Worm (Caenorhabditis elegans) whole organism, late embryonic: Measurements from ENCODE around the gene C04C11.25.

Experiments used
- C38D4.7 ChIP-seq: fragments of 200-800 bp; sonication (Bioruptor generic); optimal IDR thresholded peaks from 2 replicates; lab custom pipeline; 2018; ENCODE audit warnings: mild to moderate bottlenecking, missing genetic modification characterization, moderate library complexity, missing compliant biosample characterization
- F13H6.1 ChIP-seq: sonication (generic microtip); optimal IDR thresholded peaks from 2 replicates; lab custom pipeline; 2016; ENCODE audit warnings: missing genetic modification characterization, missing compliant biosample characterization
- K02D7.2 ChIP-seq: sonication (generic microtip); optimal IDR thresholded peaks from 2 replicates; lab custom pipeline; 2017; ENCODE audit warnings: mild to moderate bottlenecking, missing genetic modification characterization, missing compliant biosample characterization
- Y22D7AL.16 ChIP-seq: sonication (generic microtip); optimal IDR thresholded peaks from 2 replicates; lab custom pipeline; 2016; ENCODE audit warnings: missing genetic modification characterization, missing compliant biosample characterization
- ahr-1 ChIP-seq: sonication (generic microtip); optimal IDR thresholded peaks from 2 replicates; lab custom pipeline; 2016; ENCODE audit warnings: missing genetic modification characterization, missing compliant biosample characterization
- ama-1 ChIP-seq: fragments of 150-350 bp; optimal IDR thresholded peaks from 2 replicates; lab custom pipeline; 2014
- ceh-14 ChIP-seq: sonication (generic microtip); optimal IDR thresholded peaks from 2 replicates; lab custom pipeline; 2016; ENCODE audit warnings: missing genotype, missing genetic modification characterization, missing compliant biosample characterization
- ceh-22 ChIP-seq: sonication (generic microtip); optimal IDR thresholded peaks from 2 replicates; lab custom pipeline; 2017; ENCODE audit warnings: missing biosample characterization, missing genetic modification characterization
- ceh-24 ChIP-seq: sonication (generic microtip); optimal IDR thresholded peaks from 2 replicates; lab custom pipeline; 2016; ENCODE audit warnings: mild to moderate bottlenecking, missing genetic modification characterization, missing compliant biosample characterization
- ceh-34 ChIP-seq: sonication (generic microtip); optimal IDR thresholded peaks from 2 replicates; lab custom pipeline; 2016; ENCODE audit warnings: mild to moderate bottlenecking, missing genetic modification characterization, missing compliant biosample characterization
- ceh-45 ChIP-seq: fragments of 200-800 bp; sonication (Bioruptor generic); IDR thresholded peaks from 2 replicates; pipeline ENCODE4 v1.3.6; 2022; ENCODE audit warnings: missing genetic modification reagents, missing genetic modification characterization, missing compliant biosample characterization
- ceh-48 ChIP-seq: sonication (generic microtip); optimal IDR thresholded peaks from 2 replicates; lab custom pipeline; 2016; ENCODE audit warnings: missing genetic modification characterization, inconsistent platforms, missing compliant biosample characterization
- ceh-6 ChIP-seq: fragments of 200-800 bp; sonication (Bioruptor generic); optimal IDR thresholded peaks from 2 replicates; lab custom pipeline; 2018; ENCODE audit warnings: mild to moderate bottlenecking, missing genetic modification characterization, missing compliant biosample characterization
- che-1 ChIP-seq: sonication (generic microtip); optimal IDR thresholded peaks from 2 replicates; lab custom pipeline; 2016; ENCODE audit warnings: mild to moderate bottlenecking, missing genetic modification characterization, missing compliant biosample characterization
- dve-1 ChIP-seq: sonication (generic microtip); optimal IDR thresholded peaks from 2 replicates; lab custom pipeline; 2017; ENCODE audit warnings: antibody characterized with exemption, mild to moderate bottlenecking, missing genetic modification characterization, missing compliant biosample characterization
- elt-2 ChIP-seq: sonication (generic microtip); optimal IDR thresholded peaks from 2 replicates; lab custom pipeline; 2016; ENCODE audit warnings: missing genetic modification reagents, missing genetic modification characterization, missing compliant biosample characterization
- ets-4 ChIP-seq: sonication (generic microtip); optimal IDR thresholded peaks from 2 replicates; lab custom pipeline; 2016; ENCODE audit warnings: missing genetic modification characterization, missing compliant biosample characterization
- eyg-1 ChIP-seq: sonication (generic microtip); optimal IDR thresholded peaks from 2 replicates; lab custom pipeline; 2016; ENCODE audit warnings: missing genotype, missing genetic modification characterization, missing compliant biosample characterization
- fkh-10 ChIP-seq: fragments of 150-350 bp; optimal IDR thresholded peaks from 2 replicates; lab custom pipeline; 2014; ENCODE audit warnings: missing biosample characterization, missing genetic modification reagents, missing genetic modification characterization
- gmeb-2 ChIP-seq: sonication (generic microtip); optimal IDR thresholded peaks from 2 replicates; lab custom pipeline; 2016; ENCODE audit warnings: missing genetic modification characterization, inconsistent platforms, missing compliant biosample characterization
- hlh-13 ChIP-seq: fragments of 200-800 bp; sonication (Bioruptor generic); optimal IDR thresholded peaks from 2 replicates; lab custom pipeline; 2018; ENCODE audit warnings: mild to moderate bottlenecking, missing genetic modification characterization, missing compliant biosample characterization
- hlh-8 ChIP-seq: sonication (generic microtip); optimal IDR thresholded peaks from 2 replicates; lab custom pipeline; 2016; ENCODE audit warnings: missing genotype, missing genetic modification characterization, missing compliant biosample characterization
- lim-6 ChIP-seq: sonication (generic microtip); optimal IDR thresholded peaks from 2 replicates; lab custom pipeline; 2016; ENCODE audit warnings: missing genetic modification characterization, missing compliant biosample characterization
- lin-11 ChIP-seq: fragments of 200-800 bp; sonication (Bioruptor generic); optimal IDR thresholded peaks from 2 replicates; lab custom pipeline; 2018; ENCODE audit warnings: mild to moderate bottlenecking, missing genetic modification characterization, missing compliant biosample characterization
- madf-2 ChIP-seq: sonication (generic microtip); optimal IDR thresholded peaks from 2 replicates; lab custom pipeline; 2017; ENCODE audit warnings: missing genetic modification characterization, missing compliant biosample characterization
- mec-3 ChIP-seq: sonication (generic microtip); optimal IDR thresholded peaks from 2 replicates; lab custom pipeline; 2016; ENCODE audit warnings: borderline replicate concordance, missing genetic modification characterization, missing compliant biosample characterization
- nhr-11 ChIP-seq: fragments of 150-350 bp; optimal IDR thresholded peaks from 2 replicates; lab custom pipeline; 2014; ENCODE audit warnings: missing biosample characterization, missing genetic modification characterization
- odd-2 ChIP-seq: sonication (generic microtip); optimal IDR thresholded peaks from 2 replicates; lab custom pipeline; 2017; ENCODE audit warnings: antibody characterized with exemption, mild to moderate bottlenecking, missing genetic modification characterization, missing compliant biosample characterization
- pag-3 ChIP-seq: sonication (generic microtip); optimal IDR thresholded peaks from 2 replicates; lab custom pipeline; 2016; ENCODE audit warnings: missing compliant biosample characterization, missing genetic modification characterization, borderline replicate concordance
- pax-1 ChIP-seq: fragments of 150-350 bp; optimal IDR thresholded peaks from 2 replicates; lab custom pipeline; 2014; ENCODE audit warnings: missing biosample characterization, missing genetic modification characterization
- pha-2 ChIP-seq: sonication (generic microtip); optimal IDR thresholded peaks from 2 replicates; lab custom pipeline; 2017; ENCODE audit warnings: mild to moderate bottlenecking, missing genetic modification characterization, missing compliant biosample characterization
- pha-4 ChIP-seq: fragments of 150-350 bp; optimal IDR thresholded peaks from 2 replicates; lab custom pipeline; 2018; ENCODE audit warnings: missing biosample characterization, missing genetic modification reagents, missing genetic modification characterization
- pqm-1 ChIP-seq: sonication (generic microtip); optimal IDR thresholded peaks from 2 replicates; lab custom pipeline; 2016; ENCODE audit warnings: missing genetic modification characterization, missing compliant biosample characterization
- sdc-2 ChIP-seq: sonication (generic microtip); optimal IDR thresholded peaks from 2 replicates; lab custom pipeline; 2016; ENCODE audit warnings: missing genotype, missing genetic modification characterization, missing compliant biosample characterization
- sox-2 ChIP-seq: fragments of 200-800 bp; sonication (Bioruptor generic); IDR thresholded peaks from 2 replicates; pipeline ENCODE4 v1.3.6; 2022; ENCODE audit warnings: missing genetic modification reagents, missing genetic modification characterization, missing compliant biosample characterization
- sox-4 ChIP-seq: sonication (generic microtip); optimal IDR thresholded peaks from 2 replicates; lab custom pipeline; 2017; ENCODE audit warnings: mild to moderate bottlenecking, missing genetic modification characterization, inconsistent platforms, missing compliant biosample characterization
- syd-9 ChIP-seq: sonication (generic microtip); optimal IDR thresholded peaks from 2 replicates; lab custom pipeline; 2016; ENCODE audit warnings: mild to moderate bottlenecking, missing genetic modification characterization, moderate library complexity, missing compliant biosample characterization
- unc-42 ChIP-seq: sonication (generic microtip); optimal IDR thresholded peaks from 2 replicates; lab custom pipeline; 2016; ENCODE audit warnings: missing genotype, missing genetic modification characterization, missing compliant biosample characterization
- unc-86 ChIP-seq: sonication (generic microtip); optimal IDR thresholded peaks from 2 replicates; lab custom pipeline; 2016; ENCODE audit warnings: missing genetic modification characterization, missing compliant biosample characterization

The C04C11.25 gene

ce11 chrX:14015808-14016207 lies 542 bp upstream of the C04C11.25 start (continued):
- TF ChIP-seq ama-1 (lab: Kevin White, UChicago) (no peak), fkh-10 (GFP tag; lab: Kevin White, UChicago) (no peak), eyg-1 (tag; lab: Kevin White, UChicago) (peak; percentile 67), ahr-1 (tag; lab: Kevin White, UChicago) (peak; percentile 63), ceh-14 (tag; lab: Kevin White, UChicago) (peak; percentile 90), elt-2 (tag; lab: Kevin White, UChicago) (peak; percentile 86), ceh-24 (tag; lab: Kevin White, UChicago) (peak; percentile 80), pha-4 (tag; lab: Kevin White, UChicago) (no peak), sox-4 (tag; lab: Kevin White, UChicago) (peak; percentile 83), sdc-2 (tag; lab: Kevin White, UChicago) (peak; percentile 85), ceh-48 (peak; percentile 60), sox-2 (peak; percentile 50; the same call in 1 of the 2 replicates), odd-2 (tag; lab: Kevin White, UChicago) (no peak), ceh-45 (peak; percentile 71), ets-4 (tag; lab: Kevin White, UChicago) (peak; percentile 37), mec-3 (tag; lab: Kevin White, UChicago) (no peak), unc-42 (peak; percentile 52), Y22D7AL.16 (peak; percentile 81), pqm-1 (tag; lab: Kevin White, UChicago) (no peak), unc-86 (tag; lab: Kevin White, UChicago) (peak; percentile 73), hlh-8 (tag; lab: Kevin White, UChicago) (no peak), ceh-34 (tag; lab: Kevin White, UChicago) (peak; percentile 70), pax-1 (tag; lab: Kevin White, UChicago) (no peak), ceh-22 (tag; lab: Kevin White, UChicago) (no peak), ceh-6 (GFP tag; lab: Kevin White, UChicago) (peak; percentile 82), dve-1 (tag; lab: Kevin White, UChicago) (peak; percentile 76), madf-2 (tag; lab: Kevin White, UChicago) (peak; percentile 84), C38D4.7 (peak; percentile 80)
- TF ChIP-seq, all 69 proteins: peak for 55

ce11 chrX:14012417-14012816 lies 2.8 kb downstream of the C04C11.25 start, which contains the start of gene tbc-19:
Gene tbc-19 (minus strand): TSS chrX:14012517.
- TF ChIP-seq C38D4.7, result no peak
- TF ChIP-seq hlh-13, result no peak
- TF ChIP-seq lim-6 (tag; lab: Kevin White, UChicago), result no peak
- no peak for TF ChIP-seq gmeb-2 (tag; lab: Kevin White, UChicago)
- no peak for TF ChIP-seq sdc-2 (tag; lab: Kevin White, UChicago)
- TF ChIP-seq syd-9 (tag; lab: Kevin White, UChicago), result no peak
- no peak for TF ChIP-seq ceh-48
- TF ChIP-seq F13H6.1 (tag; lab: Kevin White, UChicago), result no peak
- no peak for TF ChIP-seq lin-11 (tag; lab: Kevin White, UChicago)

- no peak for TF ChIP-seq che-1 (tag; lab: Kevin White, UChicago)
- TF ChIP-seq pag-3 (tag; lab: Kevin White, UChicago), result no peak
- no peak for TF ChIP-seq K02D7.2 (tag; lab: Kevin White, UChicago)
- TF ChIP-seq nhr-11 (tag; lab: Kevin White, UChicago), result no peak
- no peak for TF ChIP-seq pha-2 (tag; lab: Kevin White, UChicago)
- no peak for TF ChIP-seq sox-2
- TF ChIP-seq pqm-1 (tag; lab: Kevin White, UChicago), result no peak
- no peak for TF ChIP-seq F13H6.1 (tag; lab: Kevin White, UChicago)
Measured at ce11 chrX:14008130-14008529, 7.1 kb downstream of the C04C11.25 start.
